Worm (Caenorhabditis elegans): ENCODE measurements around the gene cdo-1.

DNA sequence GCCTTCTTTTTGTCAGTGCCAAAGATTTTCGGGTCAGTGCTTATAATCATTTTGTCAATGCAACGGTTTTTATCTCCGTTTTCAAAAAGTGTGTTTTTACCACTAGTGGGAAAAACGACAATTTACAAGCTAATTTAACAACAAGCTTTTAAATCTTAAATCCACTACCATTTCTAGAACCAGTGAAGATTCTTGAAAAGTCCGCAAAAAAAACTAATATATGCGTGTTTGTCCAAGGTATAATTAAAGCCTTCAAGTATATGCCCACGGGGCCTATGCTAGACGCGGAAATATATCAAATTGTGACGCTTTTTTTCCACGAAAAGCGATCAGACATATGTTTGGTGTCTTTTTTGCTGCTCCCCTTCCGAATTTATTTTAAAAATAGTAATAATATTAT, 49.2 kb upstream of the cdo-1 start:
- TF ChIP-seq pha-4 (tag; optimal IDR thresholded peaks at IDR 0.05) (no peak), ama-1 (optimal IDR thresholded peaks at IDR 0.05) (no peak), nhr-11 (tag; optimal IDR thresholded peaks at IDR 0.05) (no peak)
